Worm (Caenorhabditis elegans) whole organism, young adult: ENCODE results near the gene K09F5.4.

Experiments
- D2030.7 ChIP-seq: fragments of 200-800 bp; sonication (Bioruptor generic); IDR thresholded peaks from 2 replicates; pipeline ENCODE4 v1.3.6; 2022; ENCODE audit warnings: missing genetic modification reagents, missing genetic modification characterization, missing compliant biosample characterization
- F10E7.11 ChIP-seq: sonication (generic microtip); optimal IDR thresholded peaks from 2 replicates; lab custom pipeline; 2017; ENCODE audit warnings: mild to moderate bottlenecking, missing genetic modification characterization, moderate library complexity, missing compliant biosample characterization
- F22D6.2 ChIP-seq: sonication (generic microtip); optimal IDR thresholded peaks from 2 replicates; lab custom pipeline; 2016; ENCODE audit warnings: mild to moderate bottlenecking, missing genetic modification characterization, missing compliant biosample characterization
- F23B12.7 ChIP-seq: sonication (generic microtip); optimal IDR thresholded peaks from 2 replicates; lab custom pipeline; 2017; ENCODE audit warnings: missing genetic modification characterization, mild to moderate bottlenecking, missing compliant biosample characterization, antibody characterized with exemption, moderate library complexity; ENCODE audit not compliant: insufficient read depth
- F49E8.2 ChIP-seq: sonication (generic microtip); optimal IDR thresholded peaks from 3 replicates; lab custom pipeline; 2017; ENCODE audit warnings: missing genetic modification characterization, mild to moderate bottlenecking, missing compliant biosample characterization, antibody characterized with exemption, moderate library complexity; ENCODE audit not compliant: insufficient read depth
- F52B5.7 ChIP-seq: sonication (generic microtip); optimal IDR thresholded peaks from 2 replicates; lab custom pipeline; 2016; ENCODE audit warnings: mild to moderate bottlenecking, missing genetic modification characterization, missing compliant biosample characterization
- F57A8.1 ChIP-seq: fragments of 200-800 bp; sonication (Bioruptor generic); optimal IDR thresholded peaks from 2 replicates; lab custom pipeline; 2018; ENCODE audit warnings: mild to moderate bottlenecking, missing genetic modification characterization, moderate library complexity, missing compliant biosample characterization
- F57C9.4 ChIP-seq: sonication (generic microtip); optimal IDR thresholded peaks from 2 replicates; lab custom pipeline; 2017; ENCODE audit warnings: mild to moderate bottlenecking, missing genetic modification characterization, missing compliant biosample characterization
- K12H6.12 ChIP-seq: fragments of 200-800 bp; sonication (Bioruptor generic); optimal IDR thresholded peaks from 2 replicates; lab custom pipeline; 2018; ENCODE audit warnings: mild to moderate bottlenecking, missing genetic modification characterization, missing compliant biosample characterization
- Y79H2A.3 ChIP-seq: fragments of 200-800 bp; sonication (Bioruptor generic); conservative IDR thresholded peaks from 2 replicates; pipeline ENCODE4 v1.3.6; 2022; ENCODE audit warnings: missing genetic modification reagents, missing genetic modification characterization, missing compliant biosample characterization
- ZK185.1 ChIP-seq: sonication (generic microtip); optimal IDR thresholded peaks from 2 replicates; lab custom pipeline; 2016; ENCODE audit warnings: mild to moderate bottlenecking, missing genetic modification characterization, missing compliant biosample characterization; ENCODE audit not compliant: poor library complexity, severe bottlenecking
- ama-1 ChIP-seq, 3 experiments: fragments of 150-350 bp in 1 of 3; sonication (generic microtip) in 2 of 3; optimal IDR thresholded peaks; 2 replicates each; lab custom pipeline; 2014 to 2018; ENCODE audit warnings: missing biosample characterization in 2 of 3, missing genetic modification characterization in 2 of 3, missing genetic modification reagents in 2 of 3
- athp-1 ChIP-seq: sonication (generic microtip); optimal IDR thresholded peaks from 2 replicates; lab custom pipeline; 2017; ENCODE audit warnings: mild to moderate bottlenecking, missing genetic modification characterization, missing compliant biosample characterization
- attf-3 ChIP-seq: fragments of 200-800 bp; sonication (Bioruptor generic); conservative IDR thresholded peaks from 2 replicates; pipeline ENCODE4 v1.3.6; 2022; ENCODE audit warnings: missing genetic modification reagents, missing genetic modification characterization, missing compliant biosample characterization
- bed-2 ChIP-seq: fragments of 200-800 bp; sonication (Bioruptor generic); IDR thresholded peaks from 2 replicates; pipeline ENCODE4 v1.3.6; 2022; ENCODE audit warnings: missing genetic modification reagents, missing genetic modification characterization, missing compliant biosample characterization
- ccch-3 ChIP-seq: fragments of 200-800 bp; sonication (Bioruptor generic); optimal IDR thresholded peaks from 2 replicates; lab custom pipeline; 2018; ENCODE audit warnings: mild to moderate bottlenecking, missing genetic modification characterization, missing compliant biosample characterization
- cebp-1 ChIP-seq, 2 experiments: fragments of 200-800 bp in 1 of 2; sonication (Bioruptor generic) in 1 of 2; sonication (generic microtip) in 1 of 2; IDR thresholded peaks in 1 of 2; optimal IDR thresholded peaks in 1 of 2; 2 replicates each; pipeline versions ENCODE4 v1.3.6 to Lab custom; 2017 to 2022; ENCODE audit warnings: missing compliant biosample characterization in 2 of 2, missing genetic modification characterization in 2 of 2, mild to moderate bottlenecking in 1 of 2, missing genetic modification reagents in 1 of 2, moderate library complexity in 1 of 2
- cebp-2 ChIP-seq: fragments of 200-800 bp; sonication (Bioruptor generic); IDR thresholded peaks from 2 replicates; pipeline ENCODE4 v1.3.6; 2022; ENCODE audit warnings: missing genetic modification characterization, missing compliant biosample characterization
- ceh-100 ChIP-seq: fragments of 200-800 bp; sonication (Bioruptor generic); IDR thresholded peaks from 2 replicates; pipeline ENCODE4 v1.3.6; 2022; ENCODE audit warnings: missing genetic modification reagents, missing genetic modification characterization, missing compliant biosample characterization
- ceh-40 ChIP-seq: fragments of 200-800 bp; sonication (Bioruptor generic); IDR thresholded peaks from 2 replicates; pipeline ENCODE4 v1.3.6; 2022; ENCODE audit warnings: missing genetic modification characterization, missing compliant biosample characterization
- die-1 ChIP-seq: sonication (generic microtip); optimal IDR thresholded peaks from 2 replicates; lab custom pipeline; 2016; ENCODE audit warnings: missing genotype, mild to moderate bottlenecking, missing genetic modification characterization, missing compliant biosample characterization
- efl-1 ChIP-seq: fragments of 150-350 bp; optimal IDR thresholded peaks from 2 replicates; lab custom pipeline; 2014; ENCODE audit warnings: missing biosample characterization, missing genetic modification reagents, missing genetic modification characterization
- egrh-3 ChIP-seq: fragments of 200-800 bp; sonication (Bioruptor generic); IDR thresholded peaks from 2 replicates; pipeline ENCODE4 v1.3.6; 2022; ENCODE audit warnings: missing genetic modification reagents, missing genetic modification characterization, missing compliant biosample characterization
- hsf-1 ChIP-seq: fragments of 200-800 bp; sonication (Bioruptor generic); IDR thresholded peaks from 2 replicates; pipeline ENCODE4 v1.3.6; 2022; ENCODE audit warnings: missing genetic modification reagents, missing genetic modification characterization, missing compliant biosample characterization
- lag-1 ChIP-seq: fragments of 200-800 bp; sonication (Bioruptor generic); IDR thresholded peaks from 2 replicates; pipeline ENCODE4 v1.3.6; 2022; ENCODE audit warnings: missing genetic modification reagents, missing genetic modification characterization, missing compliant biosample characterization
- lin-26 ChIP-seq: fragments of 200-800 bp; sonication (Bioruptor generic); IDR thresholded peaks from 2 replicates; pipeline ENCODE4 v1.3.6; 2022; ENCODE audit warnings: missing genetic modification reagents, missing genetic modification characterization, missing compliant biosample characterization
- lin-35 ChIP-seq, 3 experiments: fragments of 150-350 bp in 2 of 3; sonication (generic microtip) in 1 of 3; optimal IDR thresholded peaks; 2 replicates each; lab custom pipeline; 2014 to 2018; ENCODE audit warnings: missing biosample characterization in 3 of 3, missing genetic modification characterization in 3 of 3, missing genetic modification reagents in 3 of 3
- lir-1 ChIP-seq: fragments of 200-800 bp; sonication (Bioruptor generic); conservative IDR thresholded peaks from 2 replicates; pipeline ENCODE4 v1.3.6; 2022; ENCODE audit warnings: missing genetic modification reagents, missing genetic modification characterization, missing compliant biosample characterization
- lsl-1 ChIP-seq: fragments of 200-800 bp; sonication (Bioruptor generic); optimal IDR thresholded peaks from 2 replicates; lab custom pipeline; 2018; ENCODE audit warnings: mild to moderate bottlenecking, missing genetic modification characterization, moderate library complexity, missing compliant biosample characterization
- nhr-120 ChIP-seq: fragments of 200-800 bp; sonication (Bioruptor generic); IDR thresholded peaks from 2 replicates; pipeline ENCODE4 v1.3.6; 2022; ENCODE audit warnings: missing genetic modification characterization, missing compliant biosample characterization
- pha-4 ChIP-seq: fragments of 150-350 bp; sonication (generic microtip); optimal IDR thresholded peaks from 2 replicates; lab custom pipeline; 2014; ENCODE audit warnings: missing biosample characterization, missing genetic modification reagents, missing genetic modification characterization
- snpc-1.1 ChIP-seq: sonication (generic microtip); optimal IDR thresholded peaks from 2 replicates; lab custom pipeline; 2017; ENCODE audit warnings: missing genetic modification characterization, mild to moderate bottlenecking, missing compliant biosample characterization, antibody characterized with exemption, moderate library complexity, missing genotype, missing genetic modification reagents; ENCODE audit not compliant: insufficient read depth
- snpc-1.3 ChIP-seq: sonication (generic microtip); optimal IDR thresholded peaks from 2 replicates; lab custom pipeline; 2017; ENCODE audit warnings: missing genetic modification characterization, mild to moderate bottlenecking, missing compliant biosample characterization, antibody characterized with exemption, moderate library complexity, missing genotype, missing genetic modification reagents; ENCODE audit not compliant: insufficient read depth
- snpc-3.4 ChIP-seq: sonication (generic microtip); optimal IDR thresholded peaks from 2 replicates; lab custom pipeline; 2017; ENCODE audit warnings: missing genetic modification characterization, mild to moderate bottlenecking, missing compliant biosample characterization, antibody characterized with exemption, moderate library complexity, missing genotype, missing genetic modification reagents
- somi-1 ChIP-seq: fragments of 200-800 bp; sonication (Bioruptor generic); optimal IDR thresholded peaks from 2 replicates; lab custom pipeline; 2018; ENCODE audit warnings: mild to moderate bottlenecking, missing genetic modification characterization, missing compliant biosample characterization
- tbx-9 ChIP-seq: sonication (generic microtip); optimal IDR thresholded peaks from 2 replicates; lab custom pipeline; 2016; ENCODE audit warnings: borderline replicate concordance, missing genetic modification characterization, inconsistent platforms, missing compliant biosample characterization
- xnd-1 ChIP-seq: sonication (generic microtip); optimal IDR thresholded peaks from 2 replicates; lab custom pipeline; 2016; ENCODE audit warnings: missing genotype, missing genetic modification reagents, missing genetic modification characterization, missing compliant biosample characterization
- zfh-2 ChIP-seq: fragments of 200-800 bp; sonication (Bioruptor generic); conservative IDR thresholded peaks from 2 replicates; pipeline ENCODE4 v1.3.6; 2022; ENCODE audit warnings: missing genetic modification reagents, missing genetic modification characterization, missing compliant biosample characterization
- ztf-25 ChIP-seq: fragments of 200-800 bp; sonication (Bioruptor generic); IDR thresholded peaks from 2 replicates; pipeline ENCODE4 v1.3.6; 2022; ENCODE audit warnings: missing genetic modification reagents, missing genetic modification characterization, missing compliant biosample characterization

The K09F5.4 gene

ce11 chrX:7710643-7711042 lies at the start of gene K09F5.4:
K09F5.4 (minus strand) TSS chrX:7710743.
- TF ChIP-seq lsl-1 (GFP tag; lab: Kevin White, UChicago): no peak
- TF ChIP-seq athp-1 (tag; lab: Kevin White, UChicago): no peak
- TF ChIP-seq attf-3 (GFP tag; lab: Robert Waterston, UW): no peak
- TF ChIP-seq efl-1 (GFP tag; lab: Kevin White, UChicago): no peak
- TF ChIP-seq F49E8.2: no peak
- TF ChIP-seq D2030.7 (GFP tag; lab: Robert Waterston, UW): no peak
- TF ChIP-seq pha-4: no peak
- no peak for TF ChIP-seq F52B5.7
- TF ChIP-seq ceh-100 (GFP tag; lab: Robert Waterston, UW): no peak
- TF ChIP-seq bed-2 (GFP tag; lab: Robert Waterston, UW): no peak
- TF ChIP-seq F10E7.11 (tag; lab: Kevin White, UChicago): no peak
- TF ChIP-seq ccch-3 (GFP tag; lab: Kevin White, UChicago): no peak
- no peak for TF ChIP-seq ztf-25 (GFP tag; lab: Robert Waterston, UW)
- no peak for TF ChIP-seq zfh-2 (GFP tag; lab: Robert Waterston, UW)

ce11 chrX:7752770-7753169 lies 42.2 kb upstream of the K09F5.4 start, which contains the start of gene deg-1:
deg-1 (plus strand) TSS chrX:7753070.
- TF ChIP-seq lin-26 (GFP tag; lab: Robert Waterston, UW) (no peak), tbx-9 (tag; lab: Kevin White, UChicago) (no peak), hsf-1 (no peak), ztf-25 (GFP tag; lab: Robert Waterston, UW) (no peak), efl-1 (GFP tag; lab: Kevin White, UChicago) (no peak), die-1 (tag; lab: Kevin White, UChicago) (no peak), athp-1 (tag; lab: Kevin White, UChicago) (no peak), snpc-1.3 (no peak), egrh-3 (GFP tag; lab: Robert Waterston, UW) (no peak), xnd-1 (tag; lab: Kevin White, UChicago) (no peak), Y79H2A.3 (GFP tag; lab: Robert Waterston, UW) (no peak), ceh-40 (GFP tag; lab: Robert Waterston, UW) (no peak), snpc-3.4 (tag; lab: Kevin White, UChicago) (no peak), ama-1 (optimal IDR thresholded peaks at IDR 0.05; lab: Kevin White, UChicago) (no peak), ama-1 (GFP tag; optimal IDR thresholded peaks at IDR 0.05; lab: Kevin White, UChicago) (no peak), F57A8.1 (GFP tag; lab: Kevin White, UChicago) (no peak), nhr-120 (GFP tag; lab: Robert Waterston, UW) (no peak), cebp-2 (GFP tag; lab: Robert Waterston, UW) (no peak), cebp-1 (GFP tag; IDR thresholded peaks at IDR 0.05; lab: Robert Waterston, UW) (no peak), cebp-1 (tag; optimal IDR thresholded peaks at IDR 0.05; lab: Kevin White, UChicago) (no peak), F22D6.2 (no peak), lir-1 (GFP tag; lab: Robert Waterston, UW) (no peak)

ce11 chrX:7750084-7750483 lies 39.5 kb upstream of the K09F5.4 start:
- TF ChIP-seq snpc-1.1 (tag; lab: Kevin White, UChicago) (no peak), ZK185.1 (tag; lab: Kevin White, UChicago) (no peak), K12H6.12 (tag; lab: Kevin White, UChicago) (no peak), xnd-1 (tag; lab: Kevin White, UChicago) (no peak), lag-1 (GFP tag; lab: Robert Waterston, UW) (no peak), somi-1 (GFP tag; lab: Kevin White, UChicago) (no peak), lin-35 (GFP tag; optimal IDR thresholded peaks at IDR 0.05; lab: Kevin White, UChicago) (no peak), nhr-120 (GFP tag; lab: Robert Waterston, UW) (no peak), ama-1 (optimal IDR thresholded peaks at IDR 0.05; lab: Kevin White, UChicago) (no peak), ama-1 (GFP tag; optimal IDR thresholded peaks at IDR 0.05; lab: Kevin White, UChicago) (no peak), F23B12.7 (tag; lab: Kevin White, UChicago) (no peak), F57C9.4 (tag; lab: Kevin White, UChicago) (no peak)
